Worm (Caenorhabditis elegans) whole organism, L4 larva: ENCODE measurements around the gene K10C9.7.

Source experiments
- D1046.2 ChIP-seq: fragments of 200-800 bp; sonication (Bioruptor generic); IDR thresholded peaks from 2 replicates; pipeline ENCODE4 v1.3.6; 2022; ENCODE audit warnings: missing genetic modification characterization, missing compliant biosample characterization
- F26F4.8 ChIP-seq: fragments of 200-800 bp; sonication (Bioruptor generic); conservative IDR thresholded peaks from 2 replicates; pipeline ENCODE4 v1.3.6; 2022; ENCODE audit warnings: missing genetic modification characterization, missing compliant biosample characterization
- F49E8.2 ChIP-seq: sonication (generic microtip); optimal IDR thresholded peaks from 2 replicates; lab custom pipeline; 2016; ENCODE audit warnings: missing compliant biosample characterization, mild to moderate bottlenecking, missing genetic modification characterization, borderline replicate concordance
- R02D3.7 ChIP-seq: fragments of 150-350 bp; sonication (generic microtip); optimal IDR thresholded peaks from 3 replicates; lab custom pipeline; 2014; ENCODE audit warnings: missing biosample characterization, missing genetic modification characterization
- Y5F2A.4 ChIP-seq: fragments of 200-800 bp; sonication (Bioruptor generic); optimal IDR thresholded peaks from 2 replicates; lab custom pipeline; 2018; ENCODE audit warnings: mild to moderate bottlenecking, missing genetic modification characterization, missing compliant biosample characterization
- ZK546.5 ChIP-seq, 2 experiments: sonication (generic microtip); optimal IDR thresholded peaks; 2 replicates each; lab custom pipeline; 2017; ENCODE audit warnings: missing biosample characterization in 2 of 2, missing genetic modification characterization in 2 of 2
- aha-1 ChIP-seq: fragments of 150-350 bp; peaks from one replicate; lab custom pipeline; 2014; ENCODE audit warnings: missing biosample characterization, missing genetic modification characterization
- aly-2 ChIP-seq: sonication (generic microtip); optimal IDR thresholded peaks from 2 replicates; lab custom pipeline; 2018; ENCODE audit warnings: missing biosample characterization, missing genetic modification characterization
- attf-4 ChIP-seq: sonication (generic microtip); optimal IDR thresholded peaks from 3 replicates; lab custom pipeline; 2017; ENCODE audit warnings: missing biosample characterization, missing genetic modification characterization
- ceh-28 ChIP-seq: fragments of 150-350 bp; optimal IDR thresholded peaks from 2 replicates; lab custom pipeline; 2014; ENCODE audit warnings: missing biosample characterization, missing genetic modification reagents, missing genetic modification characterization
- ces-1 ChIP-seq: fragments of 150-350 bp; sonication (generic microtip); optimal IDR thresholded peaks from 4 replicates; lab custom pipeline; 2014; ENCODE audit warnings: missing biosample characterization, missing genetic modification reagents, missing genetic modification characterization
- dmd-6 ChIP-seq: fragments of 200-800 bp; sonication (Bioruptor generic); IDR thresholded peaks from 2 replicates; pipeline ENCODE4 v1.3.6; 2022; ENCODE audit warnings: missing genetic modification reagents, missing genetic modification characterization, missing compliant biosample characterization
- dmd-9 ChIP-seq: fragments of 200-800 bp; sonication (Bioruptor generic); IDR thresholded peaks from 2 replicates; pipeline ENCODE4 v1.3.6; 2022; ENCODE audit warnings: missing genetic modification reagents, missing genetic modification characterization, missing compliant biosample characterization
- dpl-1 ChIP-seq: fragments of 150-350 bp; optimal IDR thresholded peaks from 2 replicates; lab custom pipeline; 2014; ENCODE audit warnings: missing biosample characterization, missing genetic modification reagents, missing genetic modification characterization
- gei-8 ChIP-seq: fragments of 200-800 bp; sonication (Bioruptor generic); optimal IDR thresholded peaks from 2 replicates; lab custom pipeline; 2018; ENCODE audit warnings: mild to moderate bottlenecking, missing genetic modification characterization, missing compliant biosample characterization
- hif-1 ChIP-seq, 2 experiments: sonication (generic microtip); optimal IDR thresholded peaks; 2 replicates each; lab custom pipeline; 2016 to 2017; ENCODE audit warnings: missing compliant biosample characterization in 2 of 2, missing genetic modification characterization in 2 of 2, missing genetic modification reagents in 2 of 2, missing genotype in 2 of 2, mild to moderate bottlenecking in 1 of 2
- jun-1 ChIP-seq: fragments of 150-350 bp; optimal IDR thresholded peaks from 2 replicates; lab custom pipeline; 2014; ENCODE audit warnings: missing biosample characterization, missing genetic modification reagents, missing genetic modification characterization
- lim-7 ChIP-seq: fragments of 200-800 bp; sonication (Bioruptor generic); IDR thresholded peaks from 2 replicates; pipeline ENCODE4 v1.3.6; 2022; ENCODE audit warnings: missing genetic modification characterization, missing compliant biosample characterization
- lin-29 ChIP-seq: fragments of 200-800 bp; sonication (Bioruptor generic); IDR thresholded peaks from 2 replicates; pipeline ENCODE4 v1.3.6; 2022; ENCODE audit warnings: missing genetic modification reagents, missing genetic modification characterization, missing compliant biosample characterization
- lin-39 ChIP-seq: fragments of 150-350 bp; optimal IDR thresholded peaks from 2 replicates; lab custom pipeline; 2014; ENCODE audit warnings: missing biosample characterization, missing genetic modification reagents, missing genetic modification characterization
- madf-5 ChIP-seq, 2 experiments: fragments of 200-800 bp; sonication (Bioruptor generic); IDR thresholded peaks; 2 replicates each; pipeline ENCODE4 v1.3.6; 2022; ENCODE audit warnings: missing compliant biosample characterization in 2 of 2, missing genetic modification characterization in 2 of 2
- mep-1 ChIP-seq: fragments of 150-350 bp; sonication (generic microtip); optimal IDR thresholded peaks from 3 replicates; lab custom pipeline; 2014; ENCODE audit warnings: missing biosample characterization, missing genetic modification characterization
- mes-2 ChIP-seq: sonication (generic microtip); optimal IDR thresholded peaks from 2 replicates; lab custom pipeline; 2016; ENCODE audit warnings: missing genotype, mild to moderate bottlenecking, missing genetic modification characterization, missing compliant biosample characterization; ENCODE audit not compliant: poor library complexity, severe bottlenecking
- nhr-102 ChIP-seq: sonication (generic microtip); optimal IDR thresholded peaks from 2 replicates; lab custom pipeline; 2016; ENCODE audit warnings: mild to moderate bottlenecking, missing genetic modification characterization, moderate library complexity, missing compliant biosample characterization
- nhr-6 ChIP-seq: fragments of 150-350 bp; optimal IDR thresholded peaks from 2 replicates; lab custom pipeline; 2014; ENCODE audit warnings: missing biosample characterization, missing genetic modification characterization
- nhr-76 ChIP-seq: fragments of 150-350 bp; optimal IDR thresholded peaks from 2 replicates; lab custom pipeline; 2014; ENCODE audit warnings: missing biosample characterization, missing genetic modification characterization
- php-3 ChIP-seq: fragments of 200-800 bp; sonication (Bioruptor generic); IDR thresholded peaks from 2 replicates; pipeline ENCODE4 v1.3.6; 2022; ENCODE audit warnings: missing genetic modification reagents, missing genetic modification characterization, missing compliant biosample characterization
- saeg-2 ChIP-seq: fragments of 200-800 bp; sonication (Bioruptor generic); IDR thresholded peaks from 2 replicates; pipeline ENCODE4 v1.3.6; 2022; ENCODE audit warnings: missing genetic modification reagents, missing genetic modification characterization, missing compliant biosample characterization
- sdz-12 ChIP-seq: fragments of 200-800 bp; sonication (Bioruptor generic); optimal IDR thresholded peaks from 2 replicates; lab custom pipeline; 2018; ENCODE audit warnings: mild to moderate bottlenecking, missing genetic modification characterization, missing compliant biosample characterization
- tag-97 ChIP-seq: fragments of 200-800 bp; sonication (Bioruptor generic); IDR thresholded peaks from 2 replicates; pipeline ENCODE4 v1.3.6; 2022; ENCODE audit warnings: missing genetic modification characterization, missing compliant biosample characterization
- unc-62 ChIP-seq, 3 experiments: fragments of 150-350 bp in 1 of 3; sonication (generic microtip); optimal IDR thresholded peaks in 2 of 3; peaks in 1 of 3; 1 replicate in 1 of 3; 2 replicates in 2 of 3; lab custom pipeline; 2014 to 2017; ENCODE audit warnings: missing biosample characterization in 3 of 3, missing genetic modification characterization in 3 of 3, missing genetic modification reagents in 3 of 3, missing genotype in 1 of 3
- vab-7 ChIP-seq: fragments of 200-800 bp; sonication (Bioruptor generic); IDR thresholded peaks from 2 replicates; pipeline ENCODE4 v1.3.6; 2022; ENCODE audit warnings: missing genetic modification reagents, missing genetic modification characterization, missing compliant biosample characterization
- zfp-3 ChIP-seq: fragments of 200-800 bp; sonication (Bioruptor generic); conservative IDR thresholded peaks from 2 replicates; pipeline ENCODE4 v1.3.6; 2022; ENCODE audit warnings: missing genetic modification reagents, missing genetic modification characterization, missing compliant biosample characterization
- ztf-11 ChIP-seq: fragments of 150-350 bp; optimal IDR thresholded peaks from 2 replicates; lab custom pipeline; 2014; ENCODE audit warnings: missing biosample characterization, missing genetic modification characterization

Gene K10C9.7

DNA sequence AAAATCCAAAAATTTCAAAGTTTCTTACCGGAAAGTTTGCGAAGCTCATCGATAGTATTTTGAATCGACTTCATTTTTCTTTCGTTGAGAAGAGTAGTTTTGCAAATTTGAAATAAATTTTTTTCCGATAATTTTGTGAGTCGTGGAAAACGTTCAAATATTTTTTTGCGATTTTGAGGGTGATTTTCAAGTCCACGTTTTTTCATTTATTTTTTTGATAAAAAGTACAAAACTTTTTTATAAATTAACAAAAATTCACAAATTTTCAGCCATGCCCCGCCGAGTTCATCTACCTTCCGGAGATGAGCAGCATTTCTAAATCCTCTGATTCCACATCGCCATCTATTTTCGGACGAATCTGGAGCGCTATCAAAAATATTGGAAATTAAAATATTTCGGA, at the start of gene K10C9.7:
Gene K10C9.7 (minus strand): TSS at position 101 of the 400 bp plus-strand sequence.
- TF ChIP-seq dpl-1 (no peak), attf-4 (no peak), aha-1 (tag; lab: Kevin White, UChicago) (no peak), aly-2 (no peak), ceh-28 (tag; lab: Kevin White, UChicago) (no peak), vab-7 (GFP tag; lab: Robert Waterston, UW) (no peak), madf-5 (GFP tag; IDR thresholded peaks at IDR 0.05; lab: Robert Waterston, UW) (no peak), hif-1 (tag; optimal IDR thresholded peaks at IDR 0.05; lab: Kevin White, UChicago) (no peak), nhr-6 (tag; lab: Kevin White, UChicago) (no peak), F49E8.2 (tag; lab: Kevin White, UChicago) (no peak), lin-39 (no peak), ztf-11 (tag; lab: Kevin White, UChicago) (no peak), zfp-3 (GFP tag; lab: Robert Waterston, UW) (no peak), nhr-102 (no peak)

DNA sequence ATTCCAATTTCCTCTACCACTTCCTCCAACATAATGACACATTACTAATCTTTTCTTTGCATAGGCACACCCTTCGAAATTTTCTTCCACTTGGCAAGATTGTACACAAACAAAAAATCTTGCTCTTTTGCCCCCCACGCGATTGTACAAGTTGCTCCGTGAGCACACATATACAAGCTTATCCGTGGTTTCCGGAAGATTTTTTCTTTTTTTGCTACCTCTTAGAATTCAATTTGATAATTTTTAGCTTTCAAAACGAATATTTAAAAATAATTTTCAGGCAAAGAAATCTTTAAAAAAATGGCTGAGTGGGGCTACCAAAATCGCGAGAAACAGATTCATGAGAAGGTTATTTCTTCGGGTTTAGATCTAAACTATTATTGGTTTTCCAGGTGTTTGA, 45.3 kb upstream of the K10C9.7 start, which contains the start of gene Y50D4B.1:
Gene Y50D4B.1 (plus strand): TSS at position 301 of the 400 bp plus-strand sequence.
- TF ChIP-seq F26F4.8 (GFP tag; lab: Robert Waterston, UW) (no peak), unc-62 (GFP tag; optimal IDR thresholded peaks at IDR 0.05 in 1 of 2; lab: Kevin White, UChicago) (no peak), unc-62 (tag; optimal IDR thresholded peaks at IDR 0.05; lab: Kevin White, UChicago) (no peak), ZK546.5 (tag; optimal IDR thresholded peaks at IDR 0.05; lab: Kevin White, UChicago) (no peak), saeg-2 (GFP tag; lab: Robert Waterston, UW) (no peak), lim-7 (no peak), mep-1 (no peak), R02D3.7 (tag; lab: Kevin White, UChicago) (no peak), ztf-11 (tag; lab: Kevin White, UChicago) (no peak), php-3 (GFP tag; lab: Robert Waterston, UW) (no peak), D1046.2 (GFP tag; lab: Robert Waterston, UW) (no peak), jun-1 (tag; lab: Kevin White, UChicago) (no peak), lin-29 (GFP tag; lab: Robert Waterston, UW) (no peak), ces-1 (no peak)

ce11 chrV:1112180-1112579, 44.8 kb upstream of the K10C9.7 start:
- TF ChIP-seq lim-7 (no peak), sdz-12 (GFP tag; lab: Kevin White, UChicago) (no peak), tag-97 (GFP tag; lab: Robert Waterston, UW) (no peak), Y5F2A.4 (no peak), gei-8 (GFP tag; lab: Kevin White, UChicago) (no peak), D1046.2 (GFP tag; lab: Robert Waterston, UW) (no peak), aha-1 (tag; lab: Kevin White, UChicago) (no peak)

DNA sequence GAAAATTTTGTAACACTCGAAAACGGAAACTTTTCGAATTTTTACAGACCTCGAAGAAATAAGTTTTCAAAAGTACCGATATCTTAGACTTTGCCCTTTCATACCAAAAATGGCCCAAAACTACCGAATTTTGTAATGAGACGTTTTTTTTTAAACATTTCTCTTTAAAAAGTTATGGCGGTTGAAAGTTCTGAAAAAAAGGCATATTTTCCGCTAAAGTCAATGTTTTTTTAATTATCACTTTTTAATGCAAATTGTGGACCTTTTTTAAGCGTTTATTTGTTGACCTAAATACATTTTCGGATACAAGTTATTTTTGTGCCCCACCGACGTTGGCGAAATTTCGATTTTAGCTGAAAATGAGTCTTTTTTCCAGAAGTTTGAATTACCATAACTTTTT, 35.2 kb upstream of the K10C9.7 start:
- TF ChIP-seq nhr-76 (tag; lab: Kevin White, UChicago) = no peak
- TF ChIP-seq unc-62 (GFP tag; optimal IDR thresholded peaks at IDR 0.05 in 1 of 2; lab: Kevin White, UChicago) = peak in 1 of 2 experiments; percentile 97
- TF ChIP-seq unc-62 (tag; optimal IDR thresholded peaks at IDR 0.05; lab: Kevin White, UChicago) = no peak

DNA sequence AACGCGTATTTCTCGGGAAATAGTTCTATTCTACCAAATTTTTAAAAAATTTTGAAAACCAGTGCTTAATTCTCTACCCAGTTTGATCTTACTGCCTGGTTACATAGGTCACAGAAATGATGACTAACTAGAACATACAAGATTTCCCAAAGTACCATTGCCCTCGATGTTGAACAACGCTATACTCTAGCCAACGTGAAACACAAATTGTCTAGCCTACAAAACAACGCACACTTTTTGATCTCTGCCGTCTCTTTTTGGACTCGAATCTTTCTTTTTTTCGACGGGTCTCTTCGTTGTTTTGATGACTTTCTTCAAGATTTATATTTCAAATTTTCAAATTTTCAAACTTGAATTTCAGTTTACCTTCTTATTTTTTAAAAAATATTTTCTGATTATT, 32.9 kb upstream of the K10C9.7 start, which contains the start of gene Y50D4B.2:
Gene Y50D4B.2 (plus strand): TSS at position 301 of the 400 bp plus-strand sequence.
- TF ChIP-seq tag-97 (GFP tag; lab: Robert Waterston, UW) (no peak), dmd-9 (GFP tag; lab: Robert Waterston, UW) (no peak), nhr-102 (no peak), mes-2 (tag; lab: Kevin White, UChicago) (no peak), dmd-6 (GFP tag; lab: Robert Waterston, UW) (0 out of 2 replicates have a peak, but pooled peaks have one; percentile 16)
